Fruit fly (Drosophila melanogaster): ENCODE data around the gene pasha.

- TF ChIP-seq usp (GFP tag; optimal IDR thresholded peaks at IDR 0.05) (no peak), psq (optimal IDR thresholded peaks at IDR 0.05) (no peak), pan (optimal IDR thresholded peaks at IDR 0.05) (no peak), CG8478 (optimal IDR thresholded peaks at IDR 0.05) (no peak), EcR (GFP tag; optimal IDR thresholded peaks at IDR 0.05) (no peak)
Observed at dm6 chr3R:31669153-31669934, 51.6 kb downstream of the pasha start, which contains the start of gene Zmynd8.

Data from whole organism.